Worm (Caenorhabditis elegans) whole organism, midembryonic: ENCODE results near the gene B0244.16.

Experiments
- T22C8.4 ChIP-seq: fragments of 200-800 bp; sonication (Bioruptor generic); IDR thresholded peaks from 2 replicates; pipeline ENCODE4 v1.3.6; 2022; ENCODE audit warnings: missing genetic modification characterization, missing compliant biosample characterization
- cog-1 ChIP-seq: sonication (generic microtip); optimal IDR thresholded peaks from 2 replicates; lab custom pipeline; 2016; ENCODE audit warnings: missing genetic modification characterization, missing compliant biosample characterization
- flt-1 ChIP-seq: fragments of 200-800 bp; sonication (Bioruptor generic); IDR thresholded peaks from 2 replicates; pipeline ENCODE4 v1.3.6; 2022; ENCODE audit warnings: missing genetic modification characterization, missing compliant biosample characterization
- klf-2 ChIP-seq: fragments of 200-800 bp; sonication (Bioruptor generic); conservative IDR thresholded peaks from 2 replicates; pipeline ENCODE4 v1.3.6; 2022; ENCODE audit warnings: missing genetic modification reagents, missing genetic modification characterization, missing compliant biosample characterization
- med-1 ChIP-seq: sonication (generic microtip); optimal IDR thresholded peaks from 2 replicates; lab custom pipeline; 2017; ENCODE audit warnings: missing genetic modification characterization, mild to moderate bottlenecking, missing compliant biosample characterization, antibody characterized with exemption, missing genetic modification reagents; ENCODE audit not compliant: insufficient read depth
- ref-1 ChIP-seq: fragments of 200-800 bp; sonication (Bioruptor generic); conservative IDR thresholded peaks from 2 replicates; pipeline ENCODE4 v1.3.6; 2022; ENCODE audit warnings: missing genetic modification reagents, missing genetic modification characterization, missing compliant biosample characterization
- tab-1 ChIP-seq: fragments of 200-800 bp; sonication (Bioruptor generic); IDR thresholded peaks from 2 replicates; pipeline ENCODE4 v1.3.6; 2022; ENCODE audit warnings: missing genetic modification characterization, missing compliant biosample characterization
- ztf-23 ChIP-seq: fragments of 200-800 bp; sonication (Bioruptor generic); IDR thresholded peaks from 2 replicates; pipeline ENCODE4 v1.3.6; 2022; ENCODE audit warnings: missing genetic modification reagents, missing genetic modification characterization, missing compliant biosample characterization
- ztf-29 ChIP-seq: fragments of 200-800 bp; sonication (Bioruptor generic); IDR thresholded peaks from 2 replicates; pipeline ENCODE4 v1.3.6; 2022; ENCODE audit warnings: missing genetic modification reagents, missing genetic modification characterization, missing compliant biosample characterization

Gene B0244.16

DNA sequence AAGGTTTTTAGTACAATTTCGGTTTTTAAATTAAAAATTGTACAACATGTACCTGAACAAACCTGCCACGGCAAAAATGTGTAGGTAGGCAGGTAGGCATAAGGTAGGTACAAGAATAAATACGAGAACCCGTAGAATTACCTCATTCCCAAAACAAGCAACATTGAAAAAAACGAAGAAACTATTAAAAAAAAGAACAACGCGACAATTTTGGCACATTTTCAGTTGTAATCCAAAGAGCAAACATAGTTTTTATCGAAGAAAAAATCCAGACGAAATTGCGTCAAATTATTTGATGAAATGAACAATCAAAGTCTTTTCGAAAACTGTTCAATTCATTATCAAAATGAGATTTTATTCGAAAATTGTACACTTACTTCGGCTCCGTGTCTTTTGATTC lies at the start of gene B0244.16:
Gene B0244.16, plus strand, starts transcription at position 301 of the 400 bp plus-strand sequence.
- TF ChIP-seq ztf-29 (GFP tag; lab: Robert Waterston, UW) (no peak), med-1 (GFP tag; lab: Kevin White, UChicago) (no peak), T22C8.4 (GFP tag; lab: Robert Waterston, UW) (no peak), flt-1 (GFP tag; lab: Robert Waterston, UW) (no peak), klf-2 (GFP tag; lab: Robert Waterston, UW) (no peak), tab-1 (GFP tag; lab: Robert Waterston, UW) (no peak), cog-1 (tag; lab: Kevin White, UChicago) (no peak), ztf-23 (no peak), ref-1 (GFP tag; lab: Robert Waterston, UW) (no peak)

DNA sequence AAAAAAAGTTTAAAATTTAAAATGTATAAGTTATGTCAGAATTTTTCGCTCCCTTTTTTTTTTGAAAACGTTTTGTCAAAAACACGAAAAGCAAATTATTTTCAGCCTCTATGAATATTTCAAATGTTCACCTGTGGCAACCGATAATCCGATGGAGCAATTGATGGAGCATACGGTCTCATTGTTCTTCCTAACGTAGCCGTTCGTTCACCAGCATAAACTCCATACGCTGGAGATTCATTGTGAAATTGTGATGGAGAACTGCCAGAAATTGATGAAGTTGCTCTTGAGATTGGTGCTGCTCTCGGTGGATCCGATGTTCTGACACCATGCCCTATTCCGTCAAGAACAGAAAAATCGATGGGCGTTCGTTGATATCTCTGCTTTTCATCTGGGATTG lies 48.9 kb upstream of the B0244.16 start:
- TF ChIP-seq ref-1 (GFP tag; lab: Robert Waterston, UW) (no peak), ztf-29 (GFP tag; lab: Robert Waterston, UW) (no peak), ztf-23 (no peak), tab-1 (GFP tag; lab: Robert Waterston, UW) (no peak), med-1 (GFP tag; lab: Kevin White, UChicago) (no peak), flt-1 (GFP tag; lab: Robert Waterston, UW) (no peak), klf-2 (GFP tag; lab: Robert Waterston, UW) (no peak), T22C8.4 (GFP tag; lab: Robert Waterston, UW) (no peak), cog-1 (tag; lab: Kevin White, UChicago) (no peak)

DNA sequence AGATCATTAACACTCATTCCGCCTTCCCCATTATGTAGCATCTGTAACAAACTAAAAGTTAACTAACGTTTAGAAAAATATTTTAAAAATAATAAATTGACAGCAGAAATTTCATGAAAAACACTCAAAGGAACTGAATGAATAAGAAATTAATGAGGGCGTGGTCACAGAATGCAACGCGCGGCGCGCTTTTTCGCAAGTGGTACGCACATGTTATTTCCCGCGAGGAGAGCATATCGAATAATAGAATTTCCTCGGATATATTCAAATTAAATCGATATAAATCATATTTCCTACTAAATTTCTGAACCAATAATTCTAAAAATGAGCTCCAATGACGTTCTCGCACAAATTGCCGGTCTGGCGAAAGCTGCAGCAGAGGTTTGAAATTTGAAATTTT lies 48.1 kb upstream of the B0244.16 start, which contains the start of the genes abi-1 and arle-14:
Gene abi-1, minus strand, starts transcription at position 51 of the 400 bp plus-strand sequence.
Gene arle-14, plus strand, starts transcription at position 217 of the 400 bp plus-strand sequence.
- TF ChIP-seq flt-1 (GFP tag; lab: Robert Waterston, UW) (no peak), tab-1 (GFP tag; lab: Robert Waterston, UW) (no peak), T22C8.4 (GFP tag; lab: Robert Waterston, UW) (no peak), klf-2 (GFP tag; lab: Robert Waterston, UW) (no peak), cog-1 (tag; lab: Kevin White, UChicago) (no peak), ztf-23 (no peak)

DNA sequence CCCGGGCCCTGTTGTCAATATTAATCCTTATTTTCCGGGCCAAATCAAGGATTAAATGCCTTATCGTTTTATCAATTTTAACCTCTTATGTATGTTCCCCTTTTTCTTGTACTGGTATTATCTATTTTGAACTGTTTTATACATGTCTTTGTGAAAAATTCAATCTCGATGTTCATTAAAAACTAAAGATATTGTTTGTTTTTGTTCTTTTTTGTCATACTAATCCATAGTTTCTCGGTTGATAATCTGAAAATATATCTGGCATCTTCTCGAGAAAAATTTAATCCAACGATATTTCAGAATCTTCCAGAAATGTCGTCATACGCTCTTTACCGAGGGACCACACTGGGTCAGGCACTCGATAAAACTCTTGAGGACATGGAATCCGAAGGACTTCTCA lies 47.0 kb upstream of the B0244.16 start, which contains the start of gene B0336.13:
Gene B0336.13, plus strand, starts transcription at position 301 of the 400 bp plus-strand sequence.
- TF ChIP-seq ref-1 (GFP tag; lab: Robert Waterston, UW) (no peak), klf-2 (GFP tag; lab: Robert Waterston, UW) (no peak), cog-1 (tag; lab: Kevin White, UChicago) (no peak), med-1 (GFP tag; lab: Kevin White, UChicago) (no peak), ztf-23 (no peak), flt-1 (GFP tag; lab: Robert Waterston, UW) (no peak), tab-1 (GFP tag; lab: Robert Waterston, UW) (no peak), ztf-29 (GFP tag; lab: Robert Waterston, UW) (no peak), T22C8.4 (GFP tag; lab: Robert Waterston, UW) (no peak)

DNA sequence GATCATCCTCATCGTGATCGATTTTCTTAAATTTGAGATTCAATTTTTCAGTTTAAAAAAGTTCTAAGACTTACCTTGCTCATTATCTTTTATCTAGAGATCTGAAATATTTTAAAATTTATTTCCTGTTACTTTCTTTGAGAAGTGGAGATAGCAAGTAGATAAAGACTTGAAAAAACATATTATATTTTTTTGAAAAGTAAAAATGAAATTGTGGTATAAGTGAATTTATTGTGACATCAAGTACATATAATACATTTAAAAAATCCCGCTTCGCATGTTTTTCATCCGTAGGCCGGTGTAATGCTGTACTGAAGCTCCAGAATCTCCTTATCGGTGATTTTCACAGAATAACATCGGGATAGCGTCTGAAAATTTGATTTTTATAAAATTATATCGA lies 43.5 kb upstream of the B0244.16 start, which contains the start of gene B0336.7:
Gene B0336.7, minus strand, starts transcription at position 101 of the 400 bp plus-strand sequence.
- no peak for TF ChIP-seq ztf-29 (GFP tag; lab: Robert Waterston, UW)
- TF ChIP-seq tab-1 (GFP tag; lab: Robert Waterston, UW), result no peak
- TF ChIP-seq med-1 (GFP tag; lab: Kevin White, UChicago), result no peak
- TF ChIP-seq ztf-23, result no peak
- TF ChIP-seq T22C8.4 (GFP tag; lab: Robert Waterston, UW), result no peak
- TF ChIP-seq klf-2 (GFP tag; lab: Robert Waterston, UW), result no peak
- no peak for TF ChIP-seq flt-1 (GFP tag; lab: Robert Waterston, UW)
- no peak for TF ChIP-seq ref-1 (GFP tag; lab: Robert Waterston, UW)
- no peak for TF ChIP-seq cog-1 (tag; lab: Kevin White, UChicago)

DNA sequence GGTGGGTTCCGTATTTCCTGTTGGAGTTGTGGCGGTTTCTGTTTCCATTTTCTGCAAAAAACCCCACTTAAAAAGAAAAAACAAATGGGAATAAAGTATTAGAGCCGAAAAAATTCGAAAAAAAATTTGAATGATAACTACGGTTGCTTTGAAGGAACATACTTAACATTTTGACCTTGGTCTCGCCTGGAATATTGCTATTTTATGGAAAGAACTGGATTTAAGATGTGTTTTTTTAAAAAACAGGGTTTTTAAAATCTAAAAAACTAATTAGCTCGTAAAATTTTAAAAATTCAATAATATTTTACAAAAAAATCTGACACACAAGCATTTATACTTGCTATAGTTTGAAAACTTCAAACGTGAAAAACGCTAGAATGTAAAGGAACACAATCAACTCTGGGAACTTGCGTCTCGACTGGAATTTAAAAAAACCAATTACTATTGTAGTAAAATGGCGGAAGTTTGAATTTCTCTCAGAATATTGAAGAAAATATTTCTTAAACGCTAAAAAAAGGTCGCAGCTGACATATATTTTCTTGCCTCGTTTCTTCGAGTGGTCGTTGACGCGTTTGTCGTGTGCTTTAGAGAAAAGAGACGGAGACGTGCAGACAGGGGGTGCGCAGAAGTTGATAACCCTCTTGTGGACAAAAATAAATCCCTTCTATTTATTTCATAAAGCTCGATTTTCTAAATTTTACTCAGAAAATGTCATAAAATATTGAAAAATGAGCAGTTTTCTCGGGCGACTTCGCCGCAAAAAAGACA lies 42.6 kb upstream of the B0244.16 start, which contains the start of the genes lgg-3 and rgs-5:
Gene lgg-3, minus strand, starts transcription at position 51 of the 768 bp plus-strand sequence.
Gene rgs-5, plus strand, starts transcription at position 593 of the 768 bp plus-strand sequence.
- no peak for TF ChIP-seq T22C8.4 (GFP tag; lab: Robert Waterston, UW)
- no peak for TF ChIP-seq klf-2 (GFP tag; lab: Robert Waterston, UW)

DNA sequence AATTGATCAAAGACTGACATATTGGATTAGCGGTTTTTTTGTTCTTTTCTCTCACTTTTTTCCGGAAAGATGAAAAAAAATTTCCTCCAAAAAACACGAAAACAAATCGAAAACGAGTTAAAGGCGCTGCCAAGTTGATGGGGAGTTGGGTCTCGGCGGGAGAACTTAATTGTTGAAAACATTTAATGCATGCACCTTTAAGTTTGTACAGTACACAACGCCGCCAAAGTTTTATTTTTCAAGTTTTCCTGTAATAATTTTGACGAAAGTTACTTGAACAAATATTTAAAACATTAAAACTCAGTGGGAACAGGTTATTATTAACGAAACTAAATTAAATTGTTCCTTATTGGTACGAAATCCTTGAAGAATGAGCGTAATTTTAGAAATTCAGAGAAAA lies 39.3 kb upstream of the B0244.16 start:
- TF ChIP-seq ref-1 (GFP tag; lab: Robert Waterston, UW) (no peak), T22C8.4 (GFP tag; lab: Robert Waterston, UW) (no peak), klf-2 (GFP tag; lab: Robert Waterston, UW) (no peak), med-1 (GFP tag; lab: Kevin White, UChicago) (no peak), ztf-29 (GFP tag; lab: Robert Waterston, UW) (no peak), flt-1 (GFP tag; lab: Robert Waterston, UW) (no peak), tab-1 (GFP tag; lab: Robert Waterston, UW) (no peak), ztf-23 (no peak)

DNA sequence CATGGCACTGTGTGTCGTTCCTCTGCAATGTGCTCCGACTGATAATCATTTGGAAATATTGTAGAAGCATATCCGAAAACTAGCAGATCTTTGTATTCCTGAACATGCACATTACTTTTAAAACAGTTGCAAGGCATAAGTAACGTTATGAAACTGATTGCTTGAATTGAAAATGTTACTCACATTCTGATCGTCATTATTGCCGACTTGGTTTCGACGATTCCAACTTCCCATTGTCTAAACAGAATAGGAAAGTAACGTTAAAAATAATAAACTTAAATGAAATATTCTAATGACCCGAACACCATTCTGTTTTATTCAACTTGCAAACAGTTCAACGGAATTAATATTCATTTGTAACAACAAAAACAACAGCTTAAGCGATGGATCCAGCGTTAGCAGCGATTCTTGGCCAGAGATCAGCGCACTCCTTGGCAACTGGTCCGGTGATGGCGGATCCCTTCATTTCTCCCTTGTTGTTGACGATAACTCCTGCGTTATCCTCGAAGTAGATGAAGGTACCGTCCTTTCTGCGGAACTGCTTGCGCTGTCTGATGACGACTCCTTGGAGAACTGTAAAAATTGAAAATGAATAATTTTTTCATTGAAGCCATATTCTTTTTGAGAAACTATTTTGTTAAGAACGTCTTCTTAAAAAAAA lies 35.4 kb upstream of the B0244.16 start, which contains the start of gene swp-1:
Gene swp-1, minus strand, starts transcription at position 298 of the 661 bp plus-strand sequence.
- TF ChIP-seq T22C8.4 (GFP tag; lab: Robert Waterston, UW), result no peak
- TF ChIP-seq ztf-23, result no peak
- TF ChIP-seq klf-2 (GFP tag; lab: Robert Waterston, UW), result no peak
- no peak for TF ChIP-seq flt-1 (GFP tag; lab: Robert Waterston, UW)
- no peak for TF ChIP-seq cog-1 (tag; lab: Kevin White, UChicago)
- no peak for TF ChIP-seq med-1 (GFP tag; lab: Kevin White, UChicago)
- no peak for TF ChIP-seq ref-1 (GFP tag; lab: Robert Waterston, UW)
- no peak for TF ChIP-seq ztf-29 (GFP tag; lab: Robert Waterston, UW)
- TF ChIP-seq tab-1 (GFP tag; lab: Robert Waterston, UW), result no peak
